Fruit fly (Drosophila melanogaster) whole organism, adult: ENCODE measurements around the gene noc.

Experiments
- CG12768 ChIP-seq: fragments of 200-800 bp; sonication (Bioruptor generic); optimal IDR thresholded peaks from 2 replicates; lab custom pipeline; 2017; ENCODE audit warnings: missing biosample characterization, missing genetic modification characterization, mild to moderate bottlenecking, moderate library complexity, missing genetic modification reagents
- CG1620 ChIP-seq: fragments of 200-800 bp; sonication (Bioruptor generic); optimal IDR thresholded peaks from 2 replicates; lab custom pipeline; 2016; ENCODE audit warnings: missing biosample characterization, missing genetic modification characterization
- CG33017 ChIP-seq: fragments of 200-800 bp; sonication (Bioruptor generic); optimal IDR thresholded peaks from 2 replicates; lab custom pipeline; 2018; ENCODE audit warnings: missing biosample characterization, mild to moderate bottlenecking, missing genetic modification characterization, moderate library complexity
- CG7045 ChIP-seq: fragments of 200-800 bp; sonication (Bioruptor generic); optimal IDR thresholded peaks from 2 replicates; lab custom pipeline; 2017; ENCODE audit warnings: missing biosample characterization, mild to moderate bottlenecking, missing genetic modification characterization
- CG7101 ChIP-seq: fragments of 200-800 bp; sonication (Bioruptor generic); optimal IDR thresholded peaks from 2 replicates; lab custom pipeline; 2018; ENCODE audit warnings: missing biosample characterization, mild to moderate bottlenecking, missing genetic modification characterization, moderate library complexity
- Clk ChIP-seq: fragments of 200-800 bp; sonication (Bioruptor generic); optimal IDR thresholded peaks from 2 replicates; lab custom pipeline; 2017; ENCODE audit warnings: missing biosample characterization, missing genetic modification characterization
- Crg-1 ChIP-seq: fragments of 200-800 bp; sonication (Bioruptor generic); optimal IDR thresholded peaks from 2 replicates; lab custom pipeline; 2016; ENCODE audit warnings: missing biosample characterization, missing genetic modification characterization
- Hr96 ChIP-seq: fragments of 200-800 bp; sonication (Bioruptor generic); optimal IDR thresholded peaks from 2 replicates; lab custom pipeline; 2016; ENCODE audit warnings: missing biosample characterization, missing genetic modification characterization
- Mnt ChIP-seq: fragments of 200-800 bp; sonication (Bioruptor generic); optimal IDR thresholded peaks from 2 replicates; lab custom pipeline; 2016; ENCODE audit warnings: missing biosample characterization, mild to moderate bottlenecking, missing genetic modification characterization
- kay ChIP-seq: fragments of 200-800 bp; sonication (Bioruptor generic); peaks from one replicate; lab custom pipeline; 2016; ENCODE audit warnings: missing biosample characterization, missing genetic modification characterization, borderline replicate concordance
- pad ChIP-seq: fragments of 200-800 bp; sonication (Bioruptor generic); optimal IDR thresholded peaks from 3 replicates; lab custom pipeline; 2017; ENCODE audit warnings: missing biosample characterization, missing genetic modification characterization, mild to moderate bottlenecking, moderate library complexity, missing genetic modification reagents
- tj ChIP-seq: fragments of 200-800 bp; sonication (Bioruptor generic); optimal IDR thresholded peaks from 3 replicates; lab custom pipeline; 2017; ENCODE audit warnings: missing biosample characterization, mild to moderate bottlenecking, missing genetic modification characterization, moderate library complexity
- toe ChIP-seq: fragments of 200-800 bp; sonication (Bioruptor generic); optimal IDR thresholded peaks from 2 replicates; lab custom pipeline; 2016; ENCODE audit warnings: missing biosample characterization, missing genetic modification characterization

DNA sequence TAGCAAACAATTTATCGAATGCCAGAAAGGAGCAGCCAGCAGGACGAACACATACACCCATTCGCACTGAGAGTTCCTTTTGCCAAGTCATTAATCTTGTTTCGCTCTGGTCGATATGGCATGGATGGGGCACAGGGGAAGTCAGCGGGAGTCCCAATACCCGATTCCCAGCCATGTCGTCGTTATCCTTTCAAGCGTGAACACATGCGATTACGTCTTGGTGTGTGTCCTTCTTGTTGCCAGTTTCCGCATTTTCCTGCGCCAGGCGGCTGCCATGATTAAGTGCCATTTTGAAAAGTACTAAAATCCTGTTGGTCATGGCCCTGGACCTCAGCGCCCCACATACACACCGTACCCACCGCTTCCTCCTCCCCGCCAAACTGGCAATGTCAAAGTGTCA lies 43.1 kb upstream of the noc start:
- TF ChIP-seq CG12768 (GFP tag; lab: Kevin White, UChicago) (no peak), Hr96 (GFP tag; lab: Kevin White, UChicago) (no peak), CG33017 (tag; lab: Kevin White, UChicago) (no peak), CG7045 (no peak), Mnt (GFP tag; lab: Kevin White, UChicago) (no peak), kay (GFP tag; lab: Kevin White, UChicago) (no peak), CG7101 (tag; lab: Kevin White, UChicago) (no peak), Crg-1 (GFP tag; lab: Kevin White, UChicago) (no peak), tj (GFP tag; lab: Kevin White, UChicago) (no peak), CG1620 (no peak), toe (GFP tag; lab: Kevin White, UChicago) (no peak), pad (GFP tag; lab: Kevin White, UChicago) (no peak), Clk (GFP tag; lab: Kevin White, UChicago) (no peak)
